Worm (Caenorhabditis elegans) whole organism, L1 larva: ENCODE measurements around the gene D2021.4.

Experiments
- alr-1 ChIP-seq: fragments of 200-800 bp; sonication (Bioruptor generic); optimal IDR thresholded peaks from 2 replicates; lab custom pipeline; 2018; ENCODE audit warnings: borderline replicate concordance, mild to moderate bottlenecking, missing genetic modification characterization, missing compliant biosample characterization
- ceh-82 ChIP-seq, 3 experiments: fragments of 150-350 bp in 1 of 3; sonication (generic microtip) in 2 of 3; optimal IDR thresholded peaks; 2 replicates each; lab custom pipeline; 2014 to 2017; ENCODE audit warnings: missing biosample characterization in 3 of 3, missing genetic modification characterization in 3 of 3
- efl-1 ChIP-seq, 4 experiments: fragments of 150-350 bp; optimal IDR thresholded peaks in 3 of 4; peaks in 1 of 4; 1 replicate in 1 of 4; 2 replicates in 3 of 4; lab custom pipeline; 2014; ENCODE audit warnings: missing biosample characterization in 2 of 4, missing genetic modification characterization in 2 of 4, missing genetic modification reagents in 2 of 4
- egl-27 ChIP-seq, 2 experiments: fragments of 150-350 bp in 1 of 2; sonication (generic microtip); optimal IDR thresholded peaks; 3 replicates each; lab custom pipeline; 2017 to 2018; ENCODE audit warnings: missing biosample characterization in 2 of 2, missing genetic modification characterization in 2 of 2, missing genetic modification reagents in 2 of 2
- lin-13 ChIP-seq: fragments of 150-350 bp; optimal IDR thresholded peaks from 2 replicates; lab custom pipeline; 2014; ENCODE audit warnings: missing biosample characterization, missing genetic modification reagents, missing genetic modification characterization
- mdl-1 ChIP-seq, 2 experiments: fragments of 150-350 bp; optimal IDR thresholded peaks; 2 replicates each; lab custom pipeline; 2014 to 2017; ENCODE audit warnings: missing biosample characterization in 2 of 2, missing genetic modification characterization in 2 of 2, inconsistent platforms in 1 of 2
- mef-2 ChIP-seq: fragments of 150-350 bp; optimal IDR thresholded peaks from 2 replicates; lab custom pipeline; 2014; ENCODE audit warnings: missing biosample characterization, missing genetic modification characterization
- nhr-237 ChIP-seq: fragments of 150-350 bp; optimal IDR thresholded peaks from 2 replicates; lab custom pipeline; 2014; ENCODE audit warnings: missing biosample characterization, missing genetic modification characterization
- pax-3 ChIP-seq: fragments of 200-800 bp; sonication (Bioruptor generic); optimal IDR thresholded peaks from 2 replicates; lab custom pipeline; 2018; ENCODE audit warnings: mild to moderate bottlenecking, missing genetic modification characterization, moderate library complexity, missing compliant biosample characterization
- sptf-1 ChIP-seq: fragments of 150-350 bp; optimal IDR thresholded peaks from 2 replicates; lab custom pipeline; 2014; ENCODE audit warnings: missing biosample characterization, missing genetic modification characterization
- unc-62 ChIP-seq: fragments of 150-350 bp; optimal IDR thresholded peaks from 2 replicates; lab custom pipeline; 2014; ENCODE audit warnings: missing biosample characterization, missing genetic modification reagents, missing genetic modification characterization
- unc-86 ChIP-seq: sonication (generic microtip); optimal IDR thresholded peaks from 2 replicates; lab custom pipeline; 2016; ENCODE audit warnings: missing genetic modification characterization, missing compliant biosample characterization
- zip-4 ChIP-seq: fragments of 200-800 bp; sonication (Bioruptor generic); optimal IDR thresholded peaks from 2 replicates; lab custom pipeline; 2018; ENCODE audit warnings: mild to moderate bottlenecking, missing genetic modification characterization, moderate library complexity, missing compliant biosample characterization

DNA sequence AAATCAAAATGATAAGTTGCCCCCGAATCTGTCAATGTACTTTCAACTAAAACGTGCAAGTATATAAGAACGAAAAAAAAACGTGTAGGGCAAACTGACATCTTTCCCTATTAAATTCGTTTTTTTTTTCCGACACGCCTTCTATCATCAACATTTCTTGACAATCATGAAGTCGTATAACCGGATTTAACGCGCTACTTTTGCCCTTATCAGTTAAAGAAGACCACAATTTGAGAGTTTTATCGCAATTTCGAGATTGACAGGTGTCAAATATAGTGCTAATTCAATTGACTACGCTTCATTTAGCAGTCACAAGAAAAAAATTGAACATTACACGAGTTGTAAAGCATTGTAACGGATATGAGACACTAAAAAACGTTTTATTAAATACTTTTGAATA, 18.3 kb upstream of the D2021.4 start:
- TF ChIP-seq mef-2 (tag; lab: Kevin White, UChicago) (no peak), sptf-1 (tag; lab: Kevin White, UChicago) (no peak), efl-1 (optimal IDR thresholded peaks at IDR 0.05; lab: Kevin White, UChicago) (no peak), efl-1 (GFP tag; optimal IDR thresholded peaks at IDR 0.05 in 1 of 2; lab: Kevin White, UChicago) (no peak), mdl-1 (tag; optimal IDR thresholded peaks at IDR 0.05; lab: Kevin White, UChicago) (no peak), alr-1 (tag; lab: Kevin White, UChicago) (no peak), egl-27 (tag; optimal IDR thresholded peaks at IDR 0.05; lab: Kevin White, UChicago) (no peak), nhr-237 (no peak), pax-3 (no peak), lin-13 (no peak), ceh-82 (tag; optimal IDR thresholded peaks at IDR 0.05; lab: Kevin White, UChicago) (no peak), unc-62 (no peak), unc-86 (no peak), zip-4 (GFP tag; lab: Kevin White, UChicago) (no peak)
